Worm (Caenorhabditis elegans): ENCODE results near the gene F16B4.5.

F16B4.5 gene

DNA sequence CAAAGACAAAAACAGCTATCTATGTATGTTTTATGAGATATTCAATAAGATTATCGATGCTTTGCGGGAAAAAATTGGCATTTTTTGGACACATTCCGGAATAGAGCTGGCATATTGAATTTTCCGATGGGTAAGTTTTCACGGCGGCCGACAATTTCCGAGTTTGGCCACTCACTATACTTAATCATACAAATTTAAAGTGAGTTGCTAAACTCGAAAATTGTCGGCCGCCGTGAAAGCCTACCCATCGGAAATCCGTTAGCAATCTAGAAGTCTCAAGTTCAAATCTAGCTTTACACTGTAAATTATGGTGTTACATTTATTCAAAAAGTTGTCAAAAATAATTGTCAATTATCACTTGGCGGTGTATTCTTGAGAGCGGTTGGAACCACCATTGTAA lies 37.5 kb upstream of the F16B4.5 start:
- TF ChIP-seq mes-2 (tag; optimal IDR thresholded peaks at IDR 0.05; ENCODE audit: poor library complexity, severe bottlenecking) (no peak), rbr-2 (tag; optimal IDR thresholded peaks at IDR 0.05) (no peak), snpc-4 (tag; optimal IDR thresholded peaks at IDR 0.05) (no peak), lin-39 (tag; optimal IDR thresholded peaks at IDR 0.05) (no peak), jun-1 (tag; optimal IDR thresholded peaks at IDR 0.05) (no peak), aha-1 (tag) (peak; percentile 60), nhr-237 (tag; optimal IDR thresholded peaks at IDR 0.05) (no peak), cey-2 (tag; optimal IDR thresholded peaks at IDR 0.05; ENCODE audit: borderline replicate concordance, insufficient read depth) (no peak)

DNA sequence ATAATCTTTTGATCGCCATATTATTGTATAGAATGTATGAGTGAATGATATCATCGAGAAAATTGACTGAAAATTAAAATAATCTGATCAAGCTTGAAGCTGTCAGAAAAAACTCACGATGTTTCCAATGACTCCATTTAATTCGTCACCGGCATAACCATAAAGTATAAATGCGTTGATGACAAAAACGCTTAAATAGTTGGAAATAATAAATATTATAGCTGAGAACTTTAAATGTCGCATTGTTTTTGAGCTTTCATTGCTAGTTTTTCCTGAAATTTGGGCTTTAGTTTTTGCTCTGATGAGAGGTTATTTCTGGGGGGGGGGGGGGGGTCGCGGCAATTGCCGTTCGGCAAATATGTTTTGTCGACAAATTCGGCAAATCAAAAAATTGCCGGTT lies 37.1 kb upstream of the F16B4.5 start:
- TF ChIP-seq unc-62 (GFP tag; optimal IDR thresholded peaks at IDR 0.05 in 1 of 2) = peak in 1 of 2 experiments; percentile 91
- no peak for TF ChIP-seq unc-62 (tag; optimal IDR thresholded peaks at IDR 0.05)
- TF ChIP-seq unc-39 (tag; optimal IDR thresholded peaks at IDR 0.05) = no peak

DNA sequence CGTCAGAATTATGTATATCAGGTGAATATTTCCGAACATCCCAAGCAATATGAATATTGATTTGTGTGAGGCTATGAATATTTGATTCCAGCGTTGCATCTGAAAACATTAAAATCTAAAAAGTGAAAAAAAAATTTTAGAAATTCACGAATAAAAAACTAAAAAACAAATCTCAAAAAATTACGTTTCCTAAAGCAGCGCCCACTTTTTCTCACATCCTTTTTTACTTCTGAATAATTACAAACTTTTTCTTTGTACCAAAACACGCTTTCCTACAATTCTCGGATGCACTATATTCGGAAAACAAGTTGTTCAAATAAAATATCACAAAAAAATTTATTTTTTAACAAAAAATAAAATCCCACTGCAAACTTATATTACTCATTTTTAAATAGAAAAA lies 35.2 kb upstream of the F16B4.5 start, which contains the start of gene srsx-8:
Gene srsx-8, minus strand, starts transcription at position 101 of the 400 bp plus-strand sequence.
- no peak for TF ChIP-seq lin-29 (GFP tag; IDR thresholded peaks at IDR 0.05)
- no peak for TF ChIP-seq lin-15B (tag; optimal IDR thresholded peaks at IDR 0.05)
- TF ChIP-seq fkh-10 (GFP tag; optimal IDR thresholded peaks at IDR 0.05) = no peak
- no peak for TF ChIP-seq ceh-28 (tag; optimal IDR thresholded peaks at IDR 0.05)
- no peak for TF ChIP-seq spr-3 (GFP tag; optimal IDR thresholded peaks at IDR 0.05)
- TF ChIP-seq aly-2 (tag; optimal IDR thresholded peaks at IDR 0.05) = no peak
- no peak for TF ChIP-seq R02D3.7 (tag; optimal IDR thresholded peaks at IDR 0.05)
- no peak for TF ChIP-seq zag-1 (tag; optimal IDR thresholded peaks at IDR 0.05)
- TF ChIP-seq mdl-1 (tag; optimal IDR thresholded peaks at IDR 0.05) = no peak
- TF ChIP-seq aha-1 (tag) = no peak
- TF ChIP-seq dmd-9 (GFP tag; IDR thresholded peaks at IDR 0.05) = no peak
- no peak for TF ChIP-seq saeg-2 (GFP tag; IDR thresholded peaks at IDR 0.05)
- no peak for TF ChIP-seq nhr-28 (tag; optimal IDR thresholded peaks at IDR 0.05)
- TF ChIP-seq zfp-2 (tag; optimal IDR thresholded peaks at IDR 0.05) = no peak
- TF ChIP-seq unc-62 (GFP tag; optimal IDR thresholded peaks at IDR 0.05 in 1 of 2) = no peak
- no peak for TF ChIP-seq unc-62 (tag; optimal IDR thresholded peaks at IDR 0.05)
- TF ChIP-seq daf-16 (GFP tag; optimal IDR thresholded peaks at IDR 0.05) = no peak
- no peak for TF ChIP-seq daf-16 (tag; optimal IDR thresholded peaks at IDR 0.05)
- TF ChIP-seq pqm-1 (tag; optimal IDR thresholded peaks at IDR 0.05) = no peak

DNA sequence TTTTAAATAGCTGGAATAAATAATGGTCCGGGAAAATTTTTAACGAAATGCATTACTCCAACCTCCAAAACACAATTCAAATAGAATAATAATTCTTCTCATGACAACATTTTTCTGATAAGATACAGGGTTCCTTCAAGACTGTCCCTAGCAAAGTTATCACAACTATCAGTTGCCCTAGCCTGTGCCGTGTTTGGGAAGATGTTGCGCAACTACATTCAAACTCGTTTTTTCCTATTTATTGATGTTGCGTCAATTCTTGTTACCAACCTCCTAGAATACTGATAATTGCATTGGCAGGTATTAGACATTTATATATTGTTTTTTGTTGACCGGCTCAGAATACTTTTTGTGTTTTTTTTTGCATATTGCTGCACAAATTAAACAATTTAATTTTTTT lies 33.2 kb upstream of the F16B4.5 start:
- TF ChIP-seq daf-19 (GFP tag; conservative IDR thresholded peaks at IDR 0.05) (no peak), ces-1 (GFP tag; optimal IDR thresholded peaks at IDR 0.05) (no peak), php-3 (GFP tag; IDR thresholded peaks at IDR 0.05) (no peak), madf-5 (GFP tag; IDR thresholded peaks at IDR 0.05) (no peak), saeg-2 (GFP tag; IDR thresholded peaks at IDR 0.05) (no peak), ztf-11 (tag; optimal IDR thresholded peaks at IDR 0.05) (no peak), mdl-1 (tag; optimal IDR thresholded peaks at IDR 0.05) (no peak)

DNA sequence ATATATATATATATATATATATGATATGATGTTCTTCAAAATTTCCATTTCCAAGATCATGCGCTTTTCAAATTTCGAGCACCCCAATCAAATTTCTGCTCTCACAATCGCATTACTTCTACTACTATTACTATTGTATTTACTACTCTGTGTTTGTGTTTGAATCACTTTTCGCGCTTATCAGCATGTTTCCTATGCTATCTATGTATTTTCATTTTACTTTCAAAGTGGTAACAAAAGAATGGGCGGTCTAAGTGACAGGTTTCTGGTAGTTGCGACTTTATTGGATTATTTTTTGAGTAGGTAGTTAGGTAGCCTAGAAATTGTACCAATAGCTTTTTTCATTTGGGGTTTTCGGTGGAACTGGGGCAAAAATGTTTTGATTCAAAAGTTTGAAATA lies 30.1 kb upstream of the F16B4.5 start:
- TF ChIP-seq mep-1 (tag; optimal IDR thresholded peaks at IDR 0.05) = no peak
- TF ChIP-seq daf-16 (GFP tag; optimal IDR thresholded peaks at IDR 0.05) = no peak
- TF ChIP-seq daf-16 (tag; optimal IDR thresholded peaks at IDR 0.05) = peak; percentile 57
- no peak for TF ChIP-seq lsy-2 (tag; optimal IDR thresholded peaks at IDR 0.05)
- TF ChIP-seq ZK546.5 (tag; optimal IDR thresholded peaks at IDR 0.05) = no peak
- TF ChIP-seq lin-1 (GFP tag; IDR thresholded peaks at IDR 0.05) = no peak
- TF ChIP-seq lin-29 (GFP tag; IDR thresholded peaks at IDR 0.05) = no peak
- peak; percentile 8 for TF ChIP-seq nhr-28 (tag; optimal IDR thresholded peaks at IDR 0.05)
- no peak for TF ChIP-seq T26A8.4 (GFP tag; IDR thresholded peaks at IDR 0.05)
- no peak for TF ChIP-seq nhr-76 (tag; optimal IDR thresholded peaks at IDR 0.05)
